Fruit fly (Drosophila melanogaster) whole organism, pupa: Measurements from ENCODE around the gene CG6885.

Source experiments
- CG10348 ChIP-seq: fragments of 200-800 bp; sonication (Bioruptor generic); IDR thresholded peaks from 2 replicates; pipeline ENCODE4 v1.3.6; 2022; ENCODE audit warnings: missing biosample characterization, missing genetic modification characterization
- CG12605 ChIP-seq: fragments of 200-800 bp; sonication (Bioruptor generic); IDR thresholded peaks from 2 replicates; pipeline ENCODE4 v1.3.6; 2022; ENCODE audit warnings: missing biosample characterization, missing genetic modification characterization
- CG13204 ChIP-seq: fragments of 200-800 bp; sonication (Bioruptor generic); optimal IDR thresholded peaks from 2 replicates; lab custom pipeline; 2018; ENCODE audit warnings: missing biosample characterization, mild to moderate bottlenecking, missing genetic modification characterization, moderate library complexity
- CG14655 ChIP-seq: fragments of 200-800 bp; sonication (Bioruptor generic); optimal IDR thresholded peaks from 3 replicates; lab custom pipeline; 2017; ENCODE audit warnings: mild to moderate bottlenecking, missing biosample characterization, missing genetic modification reagents, missing genetic modification characterization
- CG15710 ChIP-seq: fragments of 200-800 bp; sonication (Bioruptor generic); optimal IDR thresholded peaks from 2 replicates; lab custom pipeline; 2018; ENCODE audit warnings: missing biosample characterization, mild to moderate bottlenecking, missing genetic modification characterization, moderate library complexity
- CG17806 ChIP-seq: fragments of 200-800 bp; sonication (Bioruptor generic); optimal IDR thresholded peaks from 2 replicates; lab custom pipeline; 2018; ENCODE audit warnings: missing biosample characterization, mild to moderate bottlenecking, missing genetic modification characterization, moderate library complexity
- CG32121 ChIP-seq: fragments of 200-800 bp; sonication (Bioruptor generic); IDR thresholded peaks from 2 replicates; pipeline ENCODE4 v1.3.6; 2022; ENCODE audit warnings: missing biosample characterization, missing genetic modification characterization
- CG34367 ChIP-seq: fragments of 200-800 bp; sonication (Bioruptor generic); optimal IDR thresholded peaks from 2 replicates; lab custom pipeline; 2018; ENCODE audit warnings: missing biosample characterization, mild to moderate bottlenecking, missing genetic modification characterization
- CG4496 ChIP-seq: fragments of 200-800 bp; sonication (Bioruptor generic); IDR thresholded peaks from 3 replicates; pipeline ENCODE4 v1.3.6; 2022; ENCODE audit warnings: missing biosample characterization, missing genetic modification characterization
- CG8159 ChIP-seq: fragments of 200-800 bp; sonication (Bioruptor generic); optimal IDR thresholded peaks from 3 replicates; lab custom pipeline; 2018; ENCODE audit warnings: missing biosample characterization, mild to moderate bottlenecking, missing genetic modification characterization, moderate library complexity
- CG8301 ChIP-seq: fragments of 200-800 bp; sonication (Bioruptor generic); optimal IDR thresholded peaks from 2 replicates; lab custom pipeline; 2018; ENCODE audit warnings: missing biosample characterization, mild to moderate bottlenecking, missing genetic modification characterization
- CG9948 ChIP-seq: fragments of 200-800 bp; sonication (Bioruptor generic); optimal IDR thresholded peaks from 2 replicates; lab custom pipeline; 2018; ENCODE audit warnings: missing biosample characterization, mild to moderate bottlenecking, missing genetic modification characterization, moderate library complexity
- D1 ChIP-seq: fragments of 200-800 bp; sonication (Bioruptor generic); optimal IDR thresholded peaks from 2 replicates; lab custom pipeline; 2018; ENCODE audit warnings: missing biosample characterization, mild to moderate bottlenecking, missing genetic modification characterization, moderate library complexity
- EcR ChIP-seq: fragments of 200-800 bp; sonication (Bioruptor generic); optimal IDR thresholded peaks from 3 replicates; lab custom pipeline; 2019; ENCODE audit warnings: missing biosample characterization, missing genetic modification characterization, mild to moderate bottlenecking, moderate library complexity, missing genetic modification reagents
- Ets98B ChIP-seq: fragments of 200-800 bp; sonication (Bioruptor generic); IDR thresholded peaks from 2 replicates; pipeline ENCODE4 v1.3.6; 2022; ENCODE audit warnings: missing biosample characterization, missing genetic modification characterization
- Pif1A ChIP-seq: fragments of 200-800 bp; sonication (Bioruptor generic); optimal IDR thresholded peaks from 3 replicates; lab custom pipeline; 2016; ENCODE audit warnings: missing biosample characterization, missing genetic modification characterization
- Pif1B ChIP-seq: fragments of 200-800 bp; sonication (Bioruptor generic); optimal IDR thresholded peaks from 3 replicates; lab custom pipeline; 2016; ENCODE audit warnings: missing biosample characterization, missing genetic modification characterization
- Snoo ChIP-seq: fragments of 200-800 bp; sonication (Bioruptor generic); optimal IDR thresholded peaks from 3 replicates; lab custom pipeline; 2017; ENCODE audit warnings: missing biosample characterization, mild to moderate bottlenecking, missing genetic modification characterization, inconsistent platforms
- fd96Ca ChIP-seq: fragments of 200-800 bp; sonication (Bioruptor generic); IDR thresholded peaks from 3 replicates; pipeline ENCODE4 v1.3.6; 2022; ENCODE audit warnings: missing biosample characterization, missing genetic modification characterization
- gl ChIP-seq: fragments of 200-800 bp; sonication (Bioruptor generic); optimal IDR thresholded peaks from 2 replicates; lab custom pipeline; 2018; ENCODE audit warnings: missing biosample characterization, mild to moderate bottlenecking, missing genetic modification characterization
- rn ChIP-seq: fragments of 200-800 bp; sonication (Bioruptor generic); IDR thresholded peaks from 2 replicates; pipeline ENCODE4 v1.3.6; 2022; ENCODE audit warnings: missing biosample characterization, missing genetic modification characterization

The CG6885 gene

dm6 chr3L:18769782-18770181 is 25.5 kb downstream of the CG6885 start:
- TF ChIP-seq D1 (tag; lab: Kevin White, UChicago) (no peak), gl (tag; lab: Kevin White, UChicago) (no peak), rn (GFP tag; lab: Robert Waterston, UW) (no peak), Ets98B (GFP tag; lab: Robert Waterston, UW) (no peak), CG9948 (tag; lab: Kevin White, UChicago) (no peak), CG13204 (GFP tag; lab: Kevin White, UChicago) (no peak), CG12605 (GFP tag; lab: Robert Waterston, UW) (no peak), CG10348 (GFP tag; lab: Robert Waterston, UW) (no peak)

DNA sequence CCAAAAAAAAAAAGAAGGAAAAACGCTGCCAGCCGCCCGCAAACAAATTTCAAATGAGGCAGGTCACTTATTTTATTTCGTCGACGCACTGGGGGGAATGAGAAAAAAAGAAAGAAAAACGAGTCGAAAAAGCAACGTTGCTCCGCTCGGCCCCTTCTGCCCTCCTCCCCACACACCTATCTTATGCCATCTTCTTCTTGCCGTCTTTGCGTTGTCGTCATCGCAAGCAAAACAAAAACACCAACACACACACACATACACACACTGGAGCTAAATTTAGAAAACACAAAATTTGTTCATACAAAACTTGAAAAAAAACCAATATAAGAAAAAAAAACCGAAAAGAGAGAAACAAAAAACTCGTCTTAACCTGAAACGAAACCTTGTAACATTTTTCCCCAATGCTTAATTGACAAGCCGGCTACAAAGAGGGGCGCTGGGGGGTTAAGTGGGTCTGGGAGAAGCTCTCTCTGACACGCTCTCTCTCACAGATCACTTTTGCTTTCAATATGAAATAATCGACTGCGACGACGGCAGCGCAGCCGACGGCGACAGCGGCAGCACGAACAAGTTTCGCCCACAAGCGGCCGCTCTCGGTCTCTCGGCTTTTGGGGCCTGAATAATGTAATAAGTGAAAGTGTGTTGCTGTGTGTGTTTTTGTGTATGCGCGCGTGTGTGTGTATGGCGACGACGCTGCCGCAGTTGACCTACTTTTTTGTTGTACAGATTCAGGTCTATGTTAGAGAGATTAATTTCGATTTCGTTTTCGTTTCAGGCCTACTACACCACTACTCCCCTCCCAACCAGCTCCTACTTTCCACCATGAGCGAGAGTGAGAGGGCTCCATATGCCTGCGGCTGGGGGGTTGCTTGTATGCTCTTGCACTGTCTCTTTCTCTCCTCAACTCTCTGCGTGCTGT is 27.1 kb downstream of the CG6885 start:
- TF ChIP-seq CG12605 (GFP tag; lab: Robert Waterston, UW) (peak; percentile 86), CG17806 (tag; lab: Kevin White, UChicago) (no peak), CG15710 (tag; lab: Kevin White, UChicago) (peak; percentile 9), Pif1A (GFP tag; lab: Kevin White, UChicago) (peak; percentile 71), CG8301 (tag; lab: Kevin White, UChicago) (peak; percentile 52), CG13204 (GFP tag; lab: Kevin White, UChicago) (no peak), CG14655 (peak; percentile 50), CG8159 (tag; lab: Kevin White, UChicago) (peak; percentile 42), gl (tag; lab: Kevin White, UChicago) (peak; percentile 37), Pif1B (GFP tag; lab: Kevin White, UChicago) (peak; percentile 72), CG10348 (GFP tag; lab: Robert Waterston, UW) (no peak), CG34367 (tag; lab: Kevin White, UChicago) (no peak), CG32121 (GFP tag; lab: Robert Waterston, UW) (peak; percentile 83), rn (GFP tag; lab: Robert Waterston, UW) (peak; percentile 53; the same call in 1 of the 2 replicates), EcR (GFP tag; lab: Kevin White, UChicago) (peak; percentile 43), D1 (tag; lab: Kevin White, UChicago) (no peak), CG9948 (tag; lab: Kevin White, UChicago) (peak; percentile 18), Ets98B (GFP tag; lab: Robert Waterston, UW) (peak; percentile 79), CG4496 (GFP tag; lab: Robert Waterston, UW) (peak; percentile 85), fd96Ca (GFP tag; lab: Robert Waterston, UW) (peak; percentile 57; the same call in 2 of the 3 replicates), Snoo (tag; lab: Kevin White, UChicago) (peak; percentile 68)

- TF ChIP-seq CG32121 (GFP tag; lab: Robert Waterston, UW) (no peak), D1 (tag; lab: Kevin White, UChicago) (no peak), rn (GFP tag; lab: Robert Waterston, UW) (no peak), Ets98B (GFP tag; lab: Robert Waterston, UW) (no peak), Pif1A (GFP tag; lab: Kevin White, UChicago) (no peak), EcR (GFP tag; lab: Kevin White, UChicago) (no peak), CG9948 (tag; lab: Kevin White, UChicago) (no peak), CG12605 (GFP tag; lab: Robert Waterston, UW) (no peak), fd96Ca (GFP tag; lab: Robert Waterston, UW) (no peak)
These were observed 27.8 kb downstream of the CG6885 start for dm6 chr3L:18772014-18772560.

DNA sequence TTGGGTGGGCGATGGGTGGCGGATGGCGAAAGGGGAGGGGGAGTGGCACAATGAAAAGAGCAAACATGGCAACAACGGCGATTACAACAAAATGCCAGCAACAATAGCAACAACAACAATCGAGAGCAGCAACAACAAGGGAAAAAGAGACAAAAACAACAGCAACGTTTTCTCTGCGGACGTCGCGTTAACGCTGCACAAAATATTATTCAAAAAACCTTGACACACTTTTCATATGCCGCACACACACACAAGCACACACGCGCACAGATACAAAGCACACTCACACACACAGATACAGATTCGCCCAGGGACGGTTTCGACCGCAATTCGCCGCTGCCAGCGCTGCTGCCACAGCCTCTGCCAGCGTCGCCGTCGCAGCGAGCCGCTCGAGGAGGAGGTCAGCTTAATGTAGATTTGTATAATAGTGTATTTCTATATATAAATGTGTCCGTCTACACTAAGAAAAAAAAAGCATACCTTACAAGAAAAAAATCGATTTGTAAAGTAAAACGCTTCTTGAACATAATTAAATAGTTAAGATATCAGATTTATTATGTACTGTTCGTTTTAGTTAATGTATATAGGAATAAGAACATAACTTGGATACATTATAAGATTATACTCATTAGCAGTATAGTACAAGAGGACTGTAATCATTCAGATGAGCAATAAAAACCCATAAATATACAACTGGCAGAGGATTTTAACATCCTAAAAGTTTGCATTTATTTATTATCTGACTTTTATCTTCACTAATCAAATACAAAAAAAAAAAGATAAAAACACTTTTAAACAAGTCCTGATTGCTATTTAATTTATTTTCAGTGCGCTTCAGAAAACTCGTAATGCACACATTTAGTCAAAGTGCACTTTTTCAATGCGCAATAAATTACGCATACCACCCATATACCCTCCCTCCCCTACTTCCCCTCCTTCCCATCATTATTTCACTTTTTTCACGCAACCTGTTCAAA is 37.7 kb downstream of the CG6885 start:
- TF ChIP-seq EcR (GFP tag; lab: Kevin White, UChicago): no peak
- TF ChIP-seq D1 (tag; lab: Kevin White, UChicago): no peak
- no peak for TF ChIP-seq Snoo (tag; lab: Kevin White, UChicago)
- TF ChIP-seq CG32121 (GFP tag; lab: Robert Waterston, UW): 0 out of 2 replicates have a peak, but pooled peaks have one; percentile 8
- peak; percentile 73; the same call in 1 of the 2 replicates for TF ChIP-seq CG10348 (GFP tag; lab: Robert Waterston, UW)
- no peak for TF ChIP-seq CG15710 (tag; lab: Kevin White, UChicago)
- peak; percentile 51 for TF ChIP-seq CG8159 (tag; lab: Kevin White, UChicago)
- TF ChIP-seq CG13204 (GFP tag; lab: Kevin White, UChicago): no peak
- peak; percentile 50 for TF ChIP-seq CG4496 (GFP tag; lab: Robert Waterston, UW)
- TF ChIP-seq fd96Ca (GFP tag; lab: Robert Waterston, UW): 0 out of 3 replicates have a peak, but pooled peaks have one; percentile 31
- no peak for TF ChIP-seq gl (tag; lab: Kevin White, UChicago)
- no peak for TF ChIP-seq CG17806 (tag; lab: Kevin White, UChicago)
- no peak for TF ChIP-seq CG12605 (GFP tag; lab: Robert Waterston, UW)
- TF ChIP-seq Ets98B (GFP tag; lab: Robert Waterston, UW): no peak
- no peak for TF ChIP-seq Pif1B (GFP tag; lab: Kevin White, UChicago)
- no peak for TF ChIP-seq CG9948 (tag; lab: Kevin White, UChicago)
- TF ChIP-seq CG34367 (tag; lab: Kevin White, UChicago): no peak
- TF ChIP-seq Pif1A (GFP tag; lab: Kevin White, UChicago): peak; percentile 15
- 0 out of 2 replicates have a peak, but pooled peaks have one; percentile 2 for TF ChIP-seq rn (GFP tag; lab: Robert Waterston, UW)
- TF ChIP-seq CG14655: no peak
- TF ChIP-seq CG8301 (tag; lab: Kevin White, UChicago): no peak
